Worm (Caenorhabditis elegans): ENCODE data around the gene nas-37.
A peak's percentile ranks its signal among the peaks of the same experiment; 100 is the strongest.

DNA sequence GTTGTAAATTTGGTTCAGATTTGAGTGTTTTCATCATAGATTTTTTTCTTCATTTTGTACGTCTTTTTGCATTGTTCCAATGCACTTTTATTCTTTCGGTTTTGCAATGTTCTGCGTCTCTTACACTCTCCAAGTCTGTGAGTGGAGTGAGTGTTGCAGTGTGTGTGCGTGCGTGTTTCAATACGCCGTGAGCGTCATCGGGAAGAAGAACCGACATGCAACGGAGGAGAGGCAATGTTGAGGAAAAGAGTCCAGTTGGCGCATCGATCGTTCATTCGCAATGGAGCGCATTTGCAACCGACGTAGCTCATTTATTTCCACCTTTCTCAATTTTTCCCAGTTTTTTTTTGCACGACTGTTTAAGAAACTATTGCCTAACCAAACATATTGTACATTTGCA is 9.7 kb upstream of the nas-37 start, which contains the start of gene ZC506.1:
- TF ChIP-seq lir-3 (tag; optimal IDR thresholded peaks at IDR 0.05; ENCODE audit: poor library complexity) (peak; percentile 77), fkh-4 (tag; optimal IDR thresholded peaks at IDR 0.05; ENCODE audit: borderline replicate concordance) (no peak), nhr-237 (tag; optimal IDR thresholded peaks at IDR 0.05) (peak; percentile 82), lsy-2 (tag; optimal IDR thresholded peaks at IDR 0.05) (peak; percentile 86 to 93), ztf-11 (tag; optimal IDR thresholded peaks at IDR 0.05) (peak in 1 of 2 experiments; percentile 45), unc-130 (tag; optimal IDR thresholded peaks at IDR 0.05) (peak; percentile 91), mdl-1 (tag; optimal IDR thresholded peaks at IDR 0.05) (peak in 1 of 2 experiments; percentile 93)
